Worm (Caenorhabditis elegans) whole organism, mixed stage, embryonic: ENCODE measurements around the gene daao-1.
A peak's percentile ranks its signal among the peaks of the same experiment; 100 is the strongest.

Experiments
- ces-1 ChIP-seq: fragments of 150-350 bp; optimal IDR thresholded peaks from 2 replicates; lab custom pipeline; 2014; ENCODE audit warnings: missing biosample characterization, missing genetic modification reagents, missing genetic modification characterization
- hlh-1 ChIP-seq: fragments of 150-350 bp; optimal IDR thresholded peaks from 2 replicates; lab custom pipeline; 2014; ENCODE audit warnings: missing biosample characterization, missing genetic modification reagents, missing genetic modification characterization
- mab-5 ChIP-seq: fragments of 150-350 bp; optimal IDR thresholded peaks from 2 replicates; lab custom pipeline; 2014; ENCODE audit warnings: missing biosample characterization, missing genetic modification characterization
- nhr-12 ChIP-seq: fragments of 150-350 bp; optimal IDR thresholded peaks from 2 replicates; lab custom pipeline; 2014; ENCODE audit warnings: missing biosample characterization, missing genetic modification characterization
- nhr-28 ChIP-seq: fragments of 150-350 bp; optimal IDR thresholded peaks from 2 replicates; lab custom pipeline; 2014; ENCODE audit warnings: missing biosample characterization, missing genetic modification characterization
- nhr-76 ChIP-seq: sonication (generic microtip); optimal IDR thresholded peaks from 2 replicates; lab custom pipeline; 2017; ENCODE audit warnings: missing biosample characterization, missing genetic modification characterization
- pha-4 ChIP-seq: fragments of 150-350 bp; optimal IDR thresholded peaks from 2 replicates; lab custom pipeline; 2018; ENCODE audit warnings: missing biosample characterization, missing genetic modification reagents, missing genetic modification characterization

DNA sequence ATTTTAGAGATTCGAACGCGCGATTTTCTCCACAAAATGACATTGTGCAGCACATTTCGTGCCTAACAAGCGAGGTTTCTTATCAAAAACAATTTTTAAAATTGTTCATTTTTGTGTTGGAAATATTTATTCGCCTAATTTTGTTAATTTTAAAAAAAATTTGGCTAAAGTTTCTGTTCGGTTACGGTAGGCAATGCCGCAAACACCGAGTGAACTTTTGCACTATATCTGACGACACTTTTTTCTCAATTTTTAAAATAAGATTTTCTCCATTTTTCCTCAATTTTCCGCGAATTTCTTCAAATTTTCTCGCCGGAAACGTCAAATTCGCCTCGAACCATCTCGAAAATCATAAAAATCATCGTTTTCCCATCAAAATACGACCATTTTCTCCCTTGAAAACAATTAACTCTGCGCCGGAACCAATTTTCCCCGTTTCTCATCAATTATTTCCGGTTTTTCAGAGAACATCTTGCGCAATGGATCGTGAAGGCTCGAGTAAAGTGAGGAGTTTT lies 52.6 kb downstream of the daao-1 start, which contains the start of gene Y69A2AR.1:
- TF ChIP-seq pha-4 (tag; lab: Kevin White, UChicago): no peak
- peak; percentile 2 for TF ChIP-seq ces-1 (GFP tag; lab: Kevin White, UChicago)
- no peak for TF ChIP-seq hlh-1 (tag; lab: Kevin White, UChicago)
- no peak for TF ChIP-seq mab-5 (tag; lab: Kevin White, UChicago)
- TF ChIP-seq nhr-76 (tag; lab: Kevin White, UChicago): no peak
- TF ChIP-seq nhr-28 (tag; lab: Kevin White, UChicago): no peak
- no peak for TF ChIP-seq nhr-12 (tag; lab: Kevin White, UChicago)
